Fruit fly (Drosophila melanogaster): ENCODE measurements around the gene Mipp1.

Gene Mipp1

dm6 chr3L:16615132-16615709 lies 42.1 kb upstream of the Mipp1 start, which contains the start of gene Mo25 (continued):
- TF ChIP-seq sr (GFP tag; IDR thresholded peaks at IDR 0.05) = no peak
- TF ChIP-seq gt (GFP tag; IDR thresholded peaks at IDR 0.05) = no peak
- no peak for TF ChIP-seq sisA (GFP tag; IDR thresholded peaks at IDR 0.05)
- peak; percentile 34 for TF ChIP-seq CG18262 (tag; optimal IDR thresholded peaks at IDR 0.05)
- TF ChIP-seq HLH54F (GFP tag; optimal IDR thresholded peaks at IDR 0.05) = peak; percentile 13
- no peak for TF ChIP-seq CG8290 (GFP tag; optimal IDR thresholded peaks at IDR 0.05)
- TF ChIP-seq CG8290 (tag; optimal IDR thresholded peaks at IDR 0.05) = no peak
- peak; percentile 84 for TF ChIP-seq CG2116 (GFP tag; optimal IDR thresholded peaks at IDR 0.05)
- peak; percentile 60 for TF ChIP-seq inv (GFP tag; IDR thresholded peaks at IDR 0.05; ENCODE audit: partially characterized antibody)
- TF ChIP-seq Poxn (GFP tag; IDR thresholded peaks at IDR 0.05) = no peak
- TF ChIP-seq Deaf1 (tag; optimal IDR thresholded peaks at IDR 0.05) = peak; percentile 17
- TF ChIP-seq CG11723 (GFP tag; optimal IDR thresholded peaks at IDR 0.05) = no peak
- no peak for TF ChIP-seq her (GFP tag; optimal IDR thresholded peaks at IDR 0.05)
- TF ChIP-seq mam (GFP tag; optimal IDR thresholded peaks at IDR 0.05) = peak; percentile 7
- peak; percentile 11 for TF ChIP-seq CG18599 (GFP tag; optimal IDR thresholded peaks at IDR 0.05)
- TF ChIP-seq CG6765 (GFP tag; optimal IDR thresholded peaks at IDR 0.05) = no peak
- no peak for TF ChIP-seq crol (GFP tag; IDR thresholded peaks at IDR 0.05)
- no peak for TF ChIP-seq CG15269 (tag; optimal IDR thresholded peaks at IDR 0.05)
- no peak for TF ChIP-seq Ssrp (tag; optimal IDR thresholded peaks at IDR 0.05)
- no peak for TF ChIP-seq CG7372 (GFP tag; IDR thresholded peaks at IDR 0.05)
- TF ChIP-seq bigmax (GFP tag; optimal IDR thresholded peaks at IDR 0.05) = no peak
- TF ChIP-seq Atf3 (GFP tag; optimal IDR thresholded peaks at IDR 0.05) = no peak
- TF ChIP-seq CG9932 (GFP tag; IDR thresholded peaks at IDR 0.05) = peak; percentile 77
- TF ChIP-seq toy (GFP tag; IDR thresholded peaks at IDR 0.05) = no peak
- peak in 1 of 2 experiments; percentile 13 for TF ChIP-seq insv (GFP tag; optimal IDR thresholded peaks at IDR 0.05)
- peak; percentile 86 for TF ChIP-seq MBD-R2 (GFP tag; IDR thresholded peaks at IDR 0.05)
- no peak for TF ChIP-seq CG4707 (GFP tag; optimal IDR thresholded peaks at IDR 0.05)
- no peak for TF ChIP-seq gce (GFP tag; IDR thresholded peaks at IDR 0.05)
- TF ChIP-seq CG1832 (GFP tag; optimal IDR thresholded peaks at IDR 0.05) = no peak
- TF ChIP-seq CG10321 (GFP tag; IDR thresholded peaks at IDR 0.05) = no peak; the same call in 1 of the 2 replicates
- TF ChIP-seq da (GFP tag; optimal IDR thresholded peaks at IDR 0.05) = no peak
- peak; percentile 13 for TF ChIP-seq CG3995 (GFP tag; optimal IDR thresholded peaks at IDR 0.05)
- no peak for TF ChIP-seq CG34422 (GFP tag; IDR thresholded peaks at IDR 0.05)
- TF ChIP-seq tx (GFP tag; optimal IDR thresholded peaks at IDR 0.05) = no peak
- TF ChIP-seq ac (GFP tag; optimal IDR thresholded peaks at IDR 0.05) = no peak
- TF ChIP-seq H2.0 (GFP tag; IDR thresholded peaks at IDR 0.05) = no peak

- peak; percentile 42 for TF ChIP-seq CG3281 (GFP tag; optimal IDR thresholded peaks at IDR 0.05)
- TF ChIP-seq Gug (GFP tag; IDR thresholded peaks at IDR 0.05) = peak; percentile 41; the same call in 1 of the 4 replicates
- TF ChIP-seq CG2120 (GFP tag; optimal IDR thresholded peaks at IDR 0.05) = peak; percentile 41
- TF ChIP-seq row (GFP tag; IDR thresholded peaks at IDR 0.05) = peak; percentile 34; the same call in 2 of the 3 replicates
- no peak for TF ChIP-seq tgo (GFP tag; IDR thresholded peaks at IDR 0.05)
- peak; percentile 6 for TF ChIP-seq CG15514 (GFP tag; optimal IDR thresholded peaks at IDR 0.05)
- no peak for TF ChIP-seq schlank (tag; optimal IDR thresholded peaks at IDR 0.05)
- TF ChIP-seq CG8924 (tag; optimal IDR thresholded peaks at IDR 0.05) = peak; percentile 18
- peak; percentile 8 for TF ChIP-seq CG17385 (GFP tag; optimal IDR thresholded peaks at IDR 0.05)
- TF ChIP-seq CG18619 (GFP tag; optimal IDR thresholded peaks at IDR 0.05) = peak; percentile 1
- peak; percentile 59 for TF ChIP-seq crol (GFP tag; IDR thresholded peaks at IDR 0.05)
- TF ChIP-seq pan (optimal IDR thresholded peaks at IDR 0.05) = no peak
- TF ChIP-seq pan (GFP tag; optimal IDR thresholded peaks at IDR 0.05 in 1 of 2, IDR thresholded peaks at IDR 0.05 in 1 of 2) = peak in 1 of 2 experiments; percentile 27
- TF ChIP-seq CG8290 (GFP tag; optimal IDR thresholded peaks at IDR 0.05) = no peak
- TF ChIP-seq CG8290 (tag; optimal IDR thresholded peaks at IDR 0.05) = peak in 1 of 2 experiments; percentile 59
- TF ChIP-seq HLH54F (GFP tag; optimal IDR thresholded peaks at IDR 0.05) = peak; percentile 13
- peak; percentile 59 for TF ChIP-seq CG32532 (GFP tag; IDR thresholded peaks at IDR 0.05)
- TF ChIP-seq Dref (GFP tag; IDR thresholded peaks at IDR 0.05) = peak; percentile 35; the same call in 1 of the 2 replicates
- peak; percentile 0 for TF ChIP-seq grau (tag; optimal IDR thresholded peaks at IDR 0.05)
- TF ChIP-seq sug (tag; optimal IDR thresholded peaks at IDR 0.05) = peak; percentile 71
- no peak for TF ChIP-seq CG3163 (GFP tag; optimal IDR thresholded peaks at IDR 0.05)
These were observed 39.8 kb upstream of the Mipp1 start for dm6 chr3L:16612972-16613371.
